Worm (Caenorhabditis elegans): ENCODE measurements around the gene ntc-1.

ce11 chrX:4911287-4911876, 45.5 kb downstream of the ntc-1 start:
- TF ChIP-seq nhr-237 (tag; optimal IDR thresholded peaks at IDR 0.05) (no peak), nhr-12 (tag; optimal IDR thresholded peaks at IDR 0.05) (no peak), pha-4 (tag; optimal IDR thresholded peaks at IDR 0.05) (no peak), nhr-28 (tag; optimal IDR thresholded peaks at IDR 0.05) (no peak), ztf-11 (tag; optimal IDR thresholded peaks at IDR 0.05) (no peak), sea-2 (GFP tag; optimal IDR thresholded peaks at IDR 0.05) (no peak), lin-15B (tag; optimal IDR thresholded peaks at IDR 0.05) (no peak), zag-1 (tag; optimal IDR thresholded peaks at IDR 0.05) (no peak), ceh-82 (tag; optimal IDR thresholded peaks at IDR 0.05) (no peak), aly-2 (tag; optimal IDR thresholded peaks at IDR 0.05) (no peak)
